Fruit fly (Drosophila melanogaster): Measurements from ENCODE around the gene CG33290.

DNA sequence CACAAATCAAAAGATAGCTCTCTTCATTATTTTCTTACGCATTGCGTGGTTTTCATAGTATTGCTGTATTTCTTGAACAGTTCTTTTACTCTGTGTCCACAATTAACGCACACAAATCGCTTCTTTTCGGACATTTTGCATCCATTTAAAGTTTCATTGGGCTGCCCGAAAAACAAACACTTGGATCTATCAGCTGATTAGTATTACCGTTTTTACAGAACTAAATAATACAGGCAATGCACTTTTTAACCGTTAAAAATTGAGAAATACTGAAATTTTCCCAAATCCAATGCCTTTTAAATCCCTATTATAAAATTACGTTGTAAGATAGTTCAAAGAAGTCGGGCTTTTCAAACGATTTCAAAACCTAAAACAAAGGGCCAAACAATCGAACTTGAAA, 13.1 kb upstream of the CG33290 start, which contains the start of gene Arv1:
- TF ChIP-seq Smox (GFP tag; optimal IDR thresholded peaks at IDR 0.05) = no peak
- no peak for TF ChIP-seq svp (GFP tag)
- no peak for TF ChIP-seq vri (GFP tag; optimal IDR thresholded peaks at IDR 0.05)
- no peak for TF ChIP-seq fkh (GFP tag; optimal IDR thresholded peaks at IDR 0.05)
- no peak for TF ChIP-seq CG3032 (tag; optimal IDR thresholded peaks at IDR 0.05)
- TF ChIP-seq CG6163 (GFP tag; IDR thresholded peaks at IDR 0.05) = no peak
- TF ChIP-seq Sox102F (GFP tag; optimal IDR thresholded peaks at IDR 0.05) = no peak
- TF ChIP-seq Eip75B (GFP tag; optimal IDR thresholded peaks at IDR 0.05) = no peak
- no peak for TF ChIP-seq CG15336 (GFP tag; IDR thresholded peaks at IDR 0.05)
